Worm (Caenorhabditis elegans) whole organism, midembryonic: ENCODE data around the gene C56E6.7.

ENCODE experiments used
- T22C8.4 ChIP-seq: fragments of 200-800 bp; sonication (Bioruptor generic); IDR thresholded peaks from 2 replicates; pipeline ENCODE4 v1.3.6; 2022; ENCODE audit warnings: missing genetic modification characterization, missing compliant biosample characterization
- cog-1 ChIP-seq: sonication (generic microtip); optimal IDR thresholded peaks from 2 replicates; lab custom pipeline; 2016; ENCODE audit warnings: missing genetic modification characterization, missing compliant biosample characterization
- flt-1 ChIP-seq: fragments of 200-800 bp; sonication (Bioruptor generic); IDR thresholded peaks from 2 replicates; pipeline ENCODE4 v1.3.6; 2022; ENCODE audit warnings: missing genetic modification characterization, missing compliant biosample characterization
- klf-2 ChIP-seq: fragments of 200-800 bp; sonication (Bioruptor generic); conservative IDR thresholded peaks from 2 replicates; pipeline ENCODE4 v1.3.6; 2022; ENCODE audit warnings: missing genetic modification reagents, missing genetic modification characterization, missing compliant biosample characterization
- med-1 ChIP-seq: sonication (generic microtip); optimal IDR thresholded peaks from 2 replicates; lab custom pipeline; 2017; ENCODE audit warnings: missing genetic modification characterization, mild to moderate bottlenecking, missing compliant biosample characterization, antibody characterized with exemption, missing genetic modification reagents; ENCODE audit not compliant: insufficient read depth
- ref-1 ChIP-seq: fragments of 200-800 bp; sonication (Bioruptor generic); conservative IDR thresholded peaks from 2 replicates; pipeline ENCODE4 v1.3.6; 2022; ENCODE audit warnings: missing genetic modification reagents, missing genetic modification characterization, missing compliant biosample characterization
- tab-1 ChIP-seq: fragments of 200-800 bp; sonication (Bioruptor generic); IDR thresholded peaks from 2 replicates; pipeline ENCODE4 v1.3.6; 2022; ENCODE audit warnings: missing genetic modification characterization, missing compliant biosample characterization
- ztf-23 ChIP-seq: fragments of 200-800 bp; sonication (Bioruptor generic); IDR thresholded peaks from 2 replicates; pipeline ENCODE4 v1.3.6; 2022; ENCODE audit warnings: missing genetic modification reagents, missing genetic modification characterization, missing compliant biosample characterization
- ztf-29 ChIP-seq: fragments of 200-800 bp; sonication (Bioruptor generic); IDR thresholded peaks from 2 replicates; pipeline ENCODE4 v1.3.6; 2022; ENCODE audit warnings: missing genetic modification reagents, missing genetic modification characterization, missing compliant biosample characterization

C56E6.7 gene

ce11 chrII:6498609-6499008 lies 17.8 kb upstream of the C56E6.7 start:
- no peak for TF ChIP-seq flt-1 (GFP tag; lab: Robert Waterston, UW)
- TF ChIP-seq klf-2 (GFP tag; lab: Robert Waterston, UW): no peak
- no peak for TF ChIP-seq ref-1
- no peak for TF ChIP-seq ztf-29 (GFP tag; lab: Robert Waterston, UW)
- TF ChIP-seq tab-1: no peak
- TF ChIP-seq T22C8.4 (GFP tag; lab: Robert Waterston, UW): no peak
- no peak for TF ChIP-seq ztf-23
- no peak for TF ChIP-seq med-1 (GFP tag; lab: Kevin White, UChicago)
- TF ChIP-seq cog-1 (tag; lab: Kevin White, UChicago): no peak

ce11 chrII:6499067-6499466 lies 17.3 kb upstream of the C56E6.7 start, which contains the start of gene twk-49:
Gene twk-49 (minus strand): TSS chrII:6499167.
- no peak for TF ChIP-seq ztf-23

DNA sequence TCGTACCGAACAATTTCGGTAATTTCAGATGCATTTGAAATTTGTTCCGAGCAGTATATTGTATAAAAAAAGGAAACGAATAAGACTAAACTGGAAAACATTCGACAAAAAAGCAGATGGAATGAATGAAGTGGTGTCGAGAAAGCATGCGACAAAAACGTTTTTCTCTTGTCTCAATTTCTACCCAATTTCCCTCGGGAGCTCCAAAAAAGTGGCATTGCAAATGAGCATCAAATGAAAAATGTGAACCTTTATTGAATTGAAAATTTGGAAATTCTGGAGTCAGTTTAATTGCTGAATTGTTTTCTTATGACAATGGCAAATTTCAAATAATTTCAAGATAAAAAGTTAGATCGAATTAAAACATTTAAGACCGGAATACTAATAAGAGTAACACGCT lies 16.2 kb upstream of the C56E6.7 start, which contains the start of gene R05G9.5:
Gene R05G9.5 (minus strand): TSS at position 101 of the 400 bp plus-strand sequence.
- TF ChIP-seq med-1 (GFP tag; lab: Kevin White, UChicago): no peak

DNA sequence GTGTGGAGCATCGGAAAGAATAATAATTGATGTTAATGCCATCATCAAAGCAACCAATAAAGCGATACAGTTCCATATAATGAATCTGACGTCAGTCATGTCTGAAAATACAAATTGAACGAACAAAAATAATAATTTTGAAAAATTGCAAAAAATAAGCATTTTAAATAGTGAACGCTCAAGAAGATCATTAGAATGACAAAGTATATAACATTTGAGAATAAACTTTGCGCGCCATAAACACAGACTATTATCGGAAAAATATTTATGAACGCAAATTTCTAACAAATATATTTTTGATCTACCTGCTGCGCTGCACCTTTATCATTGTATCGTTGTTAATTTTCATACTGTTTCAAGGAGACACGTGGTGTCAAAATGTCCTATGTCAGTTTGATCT lies 15.0 kb upstream of the C56E6.7 start, which contains the start of gene R05G9.3:
Gene R05G9.3 (minus strand): TSS at position 101 of the 400 bp plus-strand sequence.
- TF ChIP-seq cog-1 (tag; lab: Kevin White, UChicago) (no peak), ztf-29 (GFP tag; lab: Robert Waterston, UW) (no peak), tab-1 (no peak), flt-1 (GFP tag; lab: Robert Waterston, UW) (no peak), klf-2 (GFP tag; lab: Robert Waterston, UW) (no peak)

ce11 chrII:6502826-6503225 lies 13.6 kb upstream of the C56E6.7 start, which contains the start of gene R05G9.1:
Gene R05G9.1 (plus strand): TSS chrII:6503168.
- TF ChIP-seq ref-1 (no peak), klf-2 (GFP tag; lab: Robert Waterston, UW) (no peak), cog-1 (tag; lab: Kevin White, UChicago) (no peak), ztf-23 (no peak)

- TF ChIP-seq ref-1 (no peak), klf-2 (GFP tag; lab: Robert Waterston, UW) (no peak), tab-1 (no peak), med-1 (GFP tag; lab: Kevin White, UChicago) (no peak), T22C8.4 (GFP tag; lab: Robert Waterston, UW) (no peak), ztf-23 (no peak), cog-1 (tag; lab: Kevin White, UChicago) (no peak), flt-1 (GFP tag; lab: Robert Waterston, UW) (no peak), ztf-29 (GFP tag; lab: Robert Waterston, UW) (no peak)
These were observed 3.0 kb upstream of the C56E6.7 start for ce11 chrII:6513357-6513756.

ce11 chrII:6513911-6514310 lies 2.5 kb upstream of the C56E6.7 start, which contains the start of gene R05G9R.1:
Gene R05G9R.1 (minus strand): TSS chrII:6514011.
- TF ChIP-seq cog-1 (tag; lab: Kevin White, UChicago) (no peak), klf-2 (GFP tag; lab: Robert Waterston, UW) (no peak), med-1 (GFP tag; lab: Kevin White, UChicago) (no peak)

- TF ChIP-seq tab-1 (no peak), ref-1 (no peak), cog-1 (tag; lab: Kevin White, UChicago) (no peak), T22C8.4 (GFP tag; lab: Robert Waterston, UW) (no peak), flt-1 (GFP tag; lab: Robert Waterston, UW) (no peak), ztf-29 (GFP tag; lab: Robert Waterston, UW) (no peak), klf-2 (GFP tag; lab: Robert Waterston, UW) (no peak), med-1 (GFP tag; lab: Kevin White, UChicago) (no peak), ztf-23 (no peak)
These were observed 3.3 kb downstream of the C56E6.7 start for ce11 chrII:6519703-6520102.

DNA sequence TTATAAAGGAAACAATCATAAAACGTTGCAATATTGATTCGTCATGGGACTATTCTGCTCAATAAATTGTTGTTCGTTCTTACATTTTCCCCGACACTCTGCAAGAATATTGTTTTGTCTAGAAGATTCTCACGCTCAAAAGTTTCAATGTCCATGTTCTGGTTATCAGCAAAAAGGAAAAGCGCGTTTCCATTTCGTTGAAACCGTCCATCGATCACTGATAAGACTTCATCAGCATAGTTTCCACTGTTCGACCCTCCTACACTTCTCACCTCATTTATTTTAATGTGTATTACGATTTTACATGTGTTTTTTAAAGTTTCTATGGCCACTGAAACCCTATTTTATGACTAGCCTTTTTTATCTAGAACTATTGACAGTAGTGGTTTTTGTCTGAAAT lies 3.7 kb downstream of the C56E6.7 start:
- TF ChIP-seq tab-1 (no peak), klf-2 (GFP tag; lab: Robert Waterston, UW) (no peak), flt-1 (GFP tag; lab: Robert Waterston, UW) (no peak), ztf-29 (GFP tag; lab: Robert Waterston, UW) (no peak), ztf-23 (no peak), ref-1 (no peak), med-1 (GFP tag; lab: Kevin White, UChicago) (no peak), cog-1 (tag; lab: Kevin White, UChicago) (no peak)

DNA sequence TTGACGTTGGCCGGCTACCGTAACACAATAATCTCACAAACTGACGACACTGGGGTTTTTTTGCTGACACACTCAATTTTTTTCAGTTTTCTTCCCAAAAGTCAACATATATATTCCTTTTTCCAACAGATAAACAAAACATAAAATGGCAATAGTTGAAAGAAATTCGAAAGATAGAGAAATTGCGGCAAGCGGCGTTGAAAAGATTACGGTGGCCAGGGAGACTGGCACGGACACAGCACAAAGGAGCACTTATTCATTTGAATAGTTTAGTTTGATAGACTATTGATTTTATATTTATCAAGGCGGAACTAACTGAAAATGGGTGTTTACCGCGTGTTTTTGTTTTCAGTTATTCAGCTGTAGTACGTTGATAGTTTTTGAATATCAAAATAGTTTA lies 4.9 kb downstream of the C56E6.7 start, which contains the start of gene toe-2:
Gene toe-2 (minus strand): TSS at position 70 of the 400 bp plus-strand sequence.
- TF ChIP-seq T22C8.4 (GFP tag; lab: Robert Waterston, UW): no peak
- no peak for TF ChIP-seq klf-2 (GFP tag; lab: Robert Waterston, UW)
- no peak for TF ChIP-seq flt-1 (GFP tag; lab: Robert Waterston, UW)
- no peak for TF ChIP-seq cog-1 (tag; lab: Kevin White, UChicago)
- TF ChIP-seq ref-1: no peak
- no peak for TF ChIP-seq ztf-23
- no peak for TF ChIP-seq ztf-29 (GFP tag; lab: Robert Waterston, UW)
- TF ChIP-seq med-1 (GFP tag; lab: Kevin White, UChicago): no peak
- no peak for TF ChIP-seq tab-1
